Worm (Caenorhabditis elegans): ENCODE data around the gene snr-6.
"Not testable (repeated sequence)": the region's sequence is repeated elsewhere in the genome, so short reads cannot be mapped to it uniquely, and the experiment has no call there.

The snr-6 gene

ce11 chrIII:12386597-12386996, 42.8 kb downstream of the snr-6 start, which contains the start of gene Y49E10.30:
Gene Y49E10.30 (plus strand): TSS chrIII:12386897.
- TF ChIP-seq gmeb-1, snpc-4, nhr-237 (tag; optimal IDR thresholded peaks at IDR 0.05): not testable (repeated sequence)

ce11 chrIII:12383709-12384108, 45.7 kb downstream of the snr-6 start, which contains the start of gene Y49E10.4:
Gene Y49E10.4 (minus strand): TSS chrIII:12383809.
- not testable (repeated sequence) for TF ChIP-seq nhr-11, F13H6.1, nhr-77 (tag; optimal IDR thresholded peaks at IDR 0.05)

Measured in whole organism, L2 larva.